Worm (Caenorhabditis elegans) whole organism, L3 larva: ENCODE results near the gene C33A12.3.

Experiments used
- R02D3.7 ChIP-seq: fragments of 150-350 bp; optimal IDR thresholded peaks from 2 replicates; lab custom pipeline; 2014; ENCODE audit warnings: missing biosample characterization, missing genetic modification characterization
- ZK546.5 ChIP-seq: sonication (generic microtip); optimal IDR thresholded peaks from 2 replicates; lab custom pipeline; 2017; ENCODE audit warnings: missing biosample characterization, missing genetic modification characterization
- aly-2 ChIP-seq: fragments of 150-350 bp; optimal IDR thresholded peaks from 2 replicates; lab custom pipeline; 2014; ENCODE audit warnings: missing biosample characterization, missing genetic modification characterization
- ama-1 ChIP-seq: fragments of 150-350 bp; optimal IDR thresholded peaks from 2 replicates; lab custom pipeline; 2018
- ceh-16 ChIP-seq: sonication (generic microtip); optimal IDR thresholded peaks from 2 replicates; lab custom pipeline; 2017; ENCODE audit warnings: missing biosample characterization, missing genetic modification characterization
- ceh-28 ChIP-seq: fragments of 150-350 bp; optimal IDR thresholded peaks from 2 replicates; lab custom pipeline; 2014; ENCODE audit warnings: missing biosample characterization, missing genetic modification reagents, missing genetic modification characterization
- ceh-82 ChIP-seq: fragments of 150-350 bp; optimal IDR thresholded peaks from 2 replicates; lab custom pipeline; 2014; ENCODE audit warnings: missing biosample characterization, missing genetic modification characterization
- ceh-9 ChIP-seq: sonication (generic microtip); optimal IDR thresholded peaks from 2 replicates; lab custom pipeline; 2018; ENCODE audit warnings: missing biosample characterization, missing genetic modification characterization
- daf-12 ChIP-seq: fragments of 150-350 bp; optimal IDR thresholded peaks from 2 replicates; lab custom pipeline; 2014; ENCODE audit warnings: missing biosample characterization, missing genetic modification reagents, missing genetic modification characterization
- egl-27 ChIP-seq: sonication (generic microtip); optimal IDR thresholded peaks from 4 replicates; lab custom pipeline; 2017; ENCODE audit warnings: missing biosample characterization, missing genetic modification reagents, missing genetic modification characterization
- egl-5 ChIP-seq: fragments of 150-350 bp; optimal IDR thresholded peaks from 2 replicates; lab custom pipeline; 2017; ENCODE audit warnings: missing biosample characterization, missing genetic modification reagents, missing genetic modification characterization, inconsistent platforms
- elt-2 ChIP-seq: sonication (generic microtip); optimal IDR thresholded peaks from 2 replicates; lab custom pipeline; 2016; ENCODE audit warnings: missing genetic modification reagents, mild to moderate bottlenecking, missing genetic modification characterization, missing compliant biosample characterization
- elt-3 ChIP-seq, 3 experiments: fragments of 150-350 bp in 1 of 3; sonication (generic microtip) in 2 of 3; optimal IDR thresholded peaks; 2 replicates in 2 of 3; 4 replicates in 1 of 3; lab custom pipeline; 2014 to 2017; ENCODE audit warnings: missing biosample characterization in 3 of 3, missing genetic modification characterization in 3 of 3
- eor-1 ChIP-seq, 2 experiments: fragments of 150-350 bp; optimal IDR thresholded peaks; 2 replicates each; lab custom pipeline; 2014 to 2018; ENCODE audit warnings: missing biosample characterization in 2 of 2, missing genetic modification characterization in 2 of 2
- fkh-10 ChIP-seq: sonication (generic microtip); optimal IDR thresholded peaks from 2 replicates; lab custom pipeline; 2017; ENCODE audit warnings: missing biosample characterization, missing genetic modification reagents, missing genetic modification characterization
- fkh-2 ChIP-seq: fragments of 150-350 bp; optimal IDR thresholded peaks from 2 replicates; lab custom pipeline; 2014; ENCODE audit warnings: missing biosample characterization, missing genetic modification reagents, missing genetic modification characterization
- fos-1 ChIP-seq: fragments of 150-350 bp; optimal IDR thresholded peaks from 2 replicates; lab custom pipeline; 2014; ENCODE audit warnings: missing biosample characterization, missing genetic modification characterization
- hmg-11 ChIP-seq: sonication (generic microtip); optimal IDR thresholded peaks from 2 replicates; lab custom pipeline; 2016; ENCODE audit warnings: missing genetic modification characterization, missing compliant biosample characterization
- jun-1 ChIP-seq: fragments of 150-350 bp; optimal IDR thresholded peaks from 2 replicates; lab custom pipeline; 2014; ENCODE audit warnings: missing biosample characterization, missing genetic modification reagents, missing genetic modification characterization
- lin-15B ChIP-seq: fragments of 150-350 bp; optimal IDR thresholded peaks from 2 replicates; lab custom pipeline; 2014; ENCODE audit warnings: missing biosample characterization, missing genetic modification characterization
- lin-39 ChIP-seq: fragments of 150-350 bp; optimal IDR thresholded peaks from 2 replicates; lab custom pipeline; 2018; ENCODE audit warnings: missing biosample characterization, missing genetic modification reagents, missing genetic modification characterization
- lsy-12 ChIP-seq: sonication (generic microtip); optimal IDR thresholded peaks from 2 replicates; lab custom pipeline; 2016; ENCODE audit warnings: mild to moderate bottlenecking, missing genetic modification characterization, missing compliant biosample characterization
- mdl-1 ChIP-seq: fragments of 150-350 bp; optimal IDR thresholded peaks from 2 replicates; lab custom pipeline; 2014; ENCODE audit warnings: missing biosample characterization, missing genetic modification characterization
- mml-1 ChIP-seq: fragments of 150-350 bp; sonication (generic microtip); optimal IDR thresholded peaks from 3 replicates; lab custom pipeline; 2014; ENCODE audit warnings: missing biosample characterization, missing genetic modification characterization
- nfya-1 ChIP-seq: sonication (generic microtip); optimal IDR thresholded peaks from 2 replicates; lab custom pipeline; 2017; ENCODE audit warnings: missing genetic modification characterization, mild to moderate bottlenecking, missing compliant biosample characterization, antibody characterized with exemption, moderate library complexity; ENCODE audit not compliant: insufficient read depth
- nhr-11 ChIP-seq: fragments of 150-350 bp; optimal IDR thresholded peaks from 2 replicates; lab custom pipeline; 2014; ENCODE audit warnings: missing biosample characterization, missing genetic modification characterization
- nhr-12 ChIP-seq: fragments of 150-350 bp; optimal IDR thresholded peaks from 2 replicates; lab custom pipeline; 2014; ENCODE audit warnings: missing biosample characterization, missing genetic modification characterization
- nhr-23 ChIP-seq: fragments of 150-350 bp; optimal IDR thresholded peaks from 2 replicates; lab custom pipeline; 2014; ENCODE audit warnings: missing biosample characterization, missing genetic modification reagents, missing genetic modification characterization
- nhr-237 ChIP-seq: fragments of 150-350 bp; optimal IDR thresholded peaks from 2 replicates; lab custom pipeline; 2014; ENCODE audit warnings: missing biosample characterization, missing genetic modification characterization
- nhr-25 ChIP-seq: sonication (generic microtip); optimal IDR thresholded peaks from 2 replicates; lab custom pipeline; 2017; ENCODE audit warnings: missing biosample characterization, missing genetic modification characterization
- nhr-28 ChIP-seq: fragments of 150-350 bp; optimal IDR thresholded peaks from 2 replicates; lab custom pipeline; 2014; ENCODE audit warnings: missing biosample characterization, missing genetic modification characterization
- nhr-43 ChIP-seq: sonication (generic microtip); optimal IDR thresholded peaks from 2 replicates; lab custom pipeline; 2016; ENCODE audit warnings: mild to moderate bottlenecking, missing genetic modification characterization, missing compliant biosample characterization; ENCODE audit not compliant: poor library complexity, severe bottlenecking
- nhr-67 ChIP-seq: fragments of 150-350 bp; optimal IDR thresholded peaks from 2 replicates; lab custom pipeline; 2014; ENCODE audit warnings: missing biosample characterization, missing genetic modification characterization
- nhr-76 ChIP-seq: fragments of 150-350 bp; sonication (generic microtip); optimal IDR thresholded peaks from 5 replicates; lab custom pipeline; 2014; ENCODE audit warnings: missing biosample characterization, missing genetic modification characterization
- nhr-77 ChIP-seq: fragments of 150-350 bp; optimal IDR thresholded peaks from 2 replicates; lab custom pipeline; 2014; ENCODE audit warnings: missing biosample characterization, missing genetic modification characterization
- pha-4 ChIP-seq: fragments of 150-350 bp; optimal IDR thresholded peaks from 2 replicates; lab custom pipeline; 2014; ENCODE audit warnings: missing biosample characterization, missing genetic modification reagents, missing genetic modification characterization
- pqm-1 ChIP-seq: fragments of 150-350 bp; optimal IDR thresholded peaks from 2 replicates; lab custom pipeline; 2017; ENCODE audit warnings: missing biosample characterization, missing genetic modification characterization, inconsistent platforms
- sea-2 ChIP-seq: fragments of 150-350 bp; sonication (generic microtip); optimal IDR thresholded peaks from 4 replicates; lab custom pipeline; 2014; ENCODE audit warnings: missing biosample characterization, missing genetic modification reagents, missing genetic modification characterization
- skn-1 ChIP-seq: fragments of 150-350 bp; optimal IDR thresholded peaks from 2 replicates; lab custom pipeline; 2014; ENCODE audit warnings: missing biosample characterization, missing genetic modification characterization
- snpc-4 ChIP-seq: fragments of 150-350 bp; optimal IDR thresholded peaks from 2 replicates; lab custom pipeline; 2014; ENCODE audit warnings: missing biosample characterization, missing genetic modification characterization
- tbx-2 ChIP-seq: sonication (generic microtip); optimal IDR thresholded peaks from 2 replicates; lab custom pipeline; 2016; ENCODE audit warnings: mild to moderate bottlenecking, missing genetic modification characterization, missing compliant biosample characterization
- unc-39 ChIP-seq: sonication (generic microtip); optimal IDR thresholded peaks from 4 replicates; lab custom pipeline; 2017; ENCODE audit warnings: missing biosample characterization, missing genetic modification characterization
- unc-62 ChIP-seq: fragments of 150-350 bp; sonication (generic microtip); optimal IDR thresholded peaks from 4 replicates; lab custom pipeline; 2014; ENCODE audit warnings: missing biosample characterization, missing genetic modification reagents, missing genetic modification characterization
- zag-1 ChIP-seq: fragments of 150-350 bp; optimal IDR thresholded peaks from 2 replicates; lab custom pipeline; 2014; ENCODE audit warnings: missing biosample characterization, missing genetic modification characterization
- ztf-11 ChIP-seq: fragments of 150-350 bp; optimal IDR thresholded peaks from 2 replicates; lab custom pipeline; 2014; ENCODE audit warnings: missing biosample characterization, missing genetic modification characterization
- ztf-4 ChIP-seq: fragments of 150-350 bp; optimal IDR thresholded peaks from 2 replicates; lab custom pipeline; 2014; ENCODE audit warnings: missing biosample characterization, missing genetic modification characterization

The C33A12.3 gene

ce11 chrIV:9513360-9513777 is 567 bp upstream of the C33A12.3 start:
- TF ChIP-seq snpc-4 (tag; lab: Kevin White, UChicago) (peak; percentile 60), tbx-2 (no peak), elt-2 (tag; lab: Kevin White, UChicago) (peak; percentile 78), hmg-11 (tag; lab: Kevin White, UChicago) (peak; percentile 39), nfya-1 (tag; lab: Kevin White, UChicago) (peak; percentile 10), fos-1 (no peak), ceh-28 (tag; lab: Kevin White, UChicago) (peak; percentile 45), pqm-1 (peak; percentile 57), fkh-2 (no peak), ama-1 (lab: Kevin White, UChicago) (peak; percentile 31), nhr-67 (tag; lab: Kevin White, UChicago) (no peak), nhr-43 (tag; lab: Kevin White, UChicago) (peak; percentile 64), lin-39 (peak; percentile 39), nhr-23 (tag; lab: Kevin White, UChicago) (peak; percentile 64), pha-4 (tag; lab: Kevin White, UChicago) (peak; percentile 79), nhr-25 (tag; lab: Kevin White, UChicago) (peak; percentile 59)
- TF ChIP-seq, all 47 proteins: peak for 12

ce11 chrIV:9511640-9512039 is 1.2 kb downstream of the C33A12.3 start:
- peak; percentile 40 for TF ChIP-seq pqm-1
- no peak for TF ChIP-seq ceh-16 (tag; lab: Kevin White, UChicago)
- TF ChIP-seq ZK546.5 (tag; lab: Kevin White, UChicago), result no peak
- peak; percentile 23 for TF ChIP-seq pha-4 (tag; lab: Kevin White, UChicago)
- TF ChIP-seq snpc-4 (tag; lab: Kevin White, UChicago), result peak; percentile 67
- no peak for TF ChIP-seq lin-39
- TF ChIP-seq elt-2 (tag; lab: Kevin White, UChicago), result peak; percentile 43

ce11 chrIV:9511221-9511638 is 1.6 kb downstream of the C33A12.3 start:
- no peak for TF ChIP-seq nhr-12 (tag; lab: Kevin White, UChicago)
- TF ChIP-seq ztf-4, result no peak
- TF ChIP-seq fkh-2, result no peak
- no peak for TF ChIP-seq unc-39 (tag; lab: Kevin White, UChicago)
- TF ChIP-seq ceh-82, result peak; percentile 76
- TF ChIP-seq skn-1 (tag; lab: Kevin White, UChicago), result no peak
- TF ChIP-seq R02D3.7 (tag; lab: Kevin White, UChicago), result peak; percentile 72
- peak; percentile 0 for TF ChIP-seq pqm-1
- peak; percentile 37 for TF ChIP-seq lin-39
- TF ChIP-seq tbx-2, result peak; percentile 68
- no peak for TF ChIP-seq elt-3 (tag; optimal IDR thresholded peaks at IDR 0.05; lab: Kevin White, UChicago)
- TF ChIP-seq sea-2 (GFP tag; lab: Kevin White, UChicago), result no peak
- no peak for TF ChIP-seq nhr-11 (tag; lab: Kevin White, UChicago)
- TF ChIP-seq nhr-25 (tag; lab: Kevin White, UChicago), result peak; percentile 92
- TF ChIP-seq nfya-1 (tag; lab: Kevin White, UChicago), result peak; percentile 90
- TF ChIP-seq nhr-77, result no peak
- TF ChIP-seq daf-12 (tag; lab: Kevin White, UChicago), result peak; percentile 49
- no peak for TF ChIP-seq egl-27 (tag; lab: Kevin White, UChicago)
- TF ChIP-seq unc-62 (GFP tag; lab: Kevin White, UChicago), result peak; percentile 20
- peak; percentile 99 for TF ChIP-seq snpc-4 (tag; lab: Kevin White, UChicago)
- TF ChIP-seq nhr-23 (tag; lab: Kevin White, UChicago), result peak; percentile 73
- TF ChIP-seq ZK546.5 (tag; lab: Kevin White, UChicago), result no peak
- TF ChIP-seq elt-2 (tag; lab: Kevin White, UChicago), result no peak
- TF ChIP-seq lsy-12 (tag; lab: Kevin White, UChicago), result peak; percentile 83
- peak; percentile 59 for TF ChIP-seq ceh-28 (tag; lab: Kevin White, UChicago)
- TF ChIP-seq egl-5 (tag; lab: Kevin White, UChicago), result peak; percentile 59
- peak; percentile 94 for TF ChIP-seq ama-1 (lab: Kevin White, UChicago)
- TF ChIP-seq nhr-28 (tag; lab: Kevin White, UChicago), result peak; percentile 59
- TF ChIP-seq fos-1, result peak; percentile 1
- no peak for TF ChIP-seq ceh-9
- TF ChIP-seq aly-2 (tag; lab: Kevin White, UChicago), result no peak
- no peak for TF ChIP-seq eor-1 (tag; optimal IDR thresholded peaks at IDR 0.05; lab: Kevin White, UChicago)
- peak; percentile 51 for TF ChIP-seq zag-1
- TF ChIP-seq hmg-11 (tag; lab: Kevin White, UChicago), result peak; percentile 88
- peak; percentile 28 for TF ChIP-seq jun-1
- peak; percentile 43 for TF ChIP-seq pha-4 (tag; lab: Kevin White, UChicago)
- TF ChIP-seq lin-15B (tag; lab: Kevin White, UChicago), result peak; percentile 41
- no peak for TF ChIP-seq nhr-67 (tag; lab: Kevin White, UChicago)
- no peak for TF ChIP-seq mml-1 (tag; lab: Kevin White, UChicago)
- peak; percentile 47 for TF ChIP-seq mdl-1 (tag; lab: Kevin White, UChicago)
- TF ChIP-seq ztf-11, result no peak
- TF ChIP-seq ceh-16 (tag; lab: Kevin White, UChicago), result no peak
- TF ChIP-seq fkh-10 (GFP tag; lab: Kevin White, UChicago), result peak; percentile 32
- no peak for TF ChIP-seq nhr-237 (tag; lab: Kevin White, UChicago)
- peak; percentile 64 for TF ChIP-seq nhr-43 (tag; lab: Kevin White, UChicago)
- peak; percentile 55 for TF ChIP-seq nhr-76
